Worm (Caenorhabditis elegans): ENCODE measurements around the gene F58E2.4.
"Not testable (repeated sequence)": the region's sequence is repeated elsewhere in the genome, so short reads cannot be mapped to it uniquely, and the experiment has no call there.

Gene F58E2.4

ce11 chrIV:3463254-3463653, at the start of gene F58E2.4:
Gene F58E2.4 (plus strand): TSS chrIV:3463387.
- TF ChIP-seq ets-7 (tag; optimal IDR thresholded peaks at IDR 0.05) (no peak), F13C5.2 (tag; optimal IDR thresholded peaks at IDR 0.05) (no peak), ceh-13 (GFP tag; optimal IDR thresholded peaks at IDR 0.05) (no peak), B0310.2 (tag; optimal IDR thresholded peaks at IDR 0.05) (no peak), aly-1 (tag; optimal IDR thresholded peaks at IDR 0.05) (no peak), flt-1 (GFP tag; IDR thresholded peaks at IDR 0.05) (no peak), hmbx-1 (tag; optimal IDR thresholded peaks at IDR 0.05) (no peak)

ce11 chrIV:3415383-3415782, 47.8 kb upstream of the F58E2.4 start, which contains the start of gene lgc-9:
Gene lgc-9 (plus strand): TSS chrIV:3415683.
- TF ChIP-seq ceh-36 (tag; optimal IDR thresholded peaks at IDR 0.05) (no peak), hmg-4 (GFP tag; optimal IDR thresholded peaks at IDR 0.05) (no peak), ama-1 (optimal IDR thresholded peaks at IDR 0.05) (no peak), hmbx-1 (tag; optimal IDR thresholded peaks at IDR 0.05) (no peak), aly-1 (tag; optimal IDR thresholded peaks at IDR 0.05) (no peak), ceh-13 (GFP tag; optimal IDR thresholded peaks at IDR 0.05) (no peak), sea-1 (GFP tag; conservative IDR thresholded peaks at IDR 0.05) (no peak), tbx-37 (GFP tag; conservative IDR thresholded peaks at IDR 0.05) (no peak), tra-4 (tag; optimal IDR thresholded peaks at IDR 0.05) (no peak), ets-7 (tag; optimal IDR thresholded peaks at IDR 0.05) (no peak), F13C5.2 (tag; optimal IDR thresholded peaks at IDR 0.05) (no peak), flt-1 (GFP tag; IDR thresholded peaks at IDR 0.05) (no peak), pes-1 (GFP tag; IDR thresholded peaks at IDR 0.05) (no peak), scrt-1 (GFP tag; IDR thresholded peaks at IDR 0.05) (no peak)

ce11 chrIV:3418741-3419140, 44.4 kb upstream of the F58E2.4 start:
- TF ChIP-seq B0310.2 (tag; optimal IDR thresholded peaks at IDR 0.05), result no peak
- TF ChIP-seq tbx-37 (GFP tag; conservative IDR thresholded peaks at IDR 0.05), result no peak
- TF ChIP-seq scrt-1 (GFP tag; IDR thresholded peaks at IDR 0.05), result no peak
- TF ChIP-seq ama-1 (optimal IDR thresholded peaks at IDR 0.05), result no peak
- no peak for TF ChIP-seq ets-7 (tag; optimal IDR thresholded peaks at IDR 0.05)
- no peak for TF ChIP-seq hnd-1 (tag; optimal IDR thresholded peaks at IDR 0.05)
- no peak for TF ChIP-seq sea-1 (GFP tag; conservative IDR thresholded peaks at IDR 0.05)
- TF ChIP-seq F13C5.2 (tag; optimal IDR thresholded peaks at IDR 0.05), result no peak
- no peak for TF ChIP-seq pes-1 (GFP tag; IDR thresholded peaks at IDR 0.05)
- no peak for TF ChIP-seq ceh-13 (GFP tag; optimal IDR thresholded peaks at IDR 0.05)
- TF ChIP-seq flt-1 (GFP tag; IDR thresholded peaks at IDR 0.05), result no peak
- no peak for TF ChIP-seq hmg-4 (GFP tag; optimal IDR thresholded peaks at IDR 0.05)
- no peak for TF ChIP-seq tra-4 (tag; optimal IDR thresholded peaks at IDR 0.05)
- TF ChIP-seq hmbx-1 (tag; optimal IDR thresholded peaks at IDR 0.05), result no peak

ce11 chrIV:3422516-3422915, 40.7 kb upstream of the F58E2.4 start, which contains the start of gene C04C3.6:
Gene C04C3.6 (minus strand): TSS chrIV:3422616.
- TF ChIP-seq pes-1 (GFP tag; IDR thresholded peaks at IDR 0.05) (no peak), hnd-1 (tag; optimal IDR thresholded peaks at IDR 0.05) (no peak), tbx-37 (GFP tag; conservative IDR thresholded peaks at IDR 0.05) (no peak), ceh-13 (GFP tag; optimal IDR thresholded peaks at IDR 0.05) (no peak), aly-1 (tag; optimal IDR thresholded peaks at IDR 0.05) (no peak), scrt-1 (GFP tag; IDR thresholded peaks at IDR 0.05) (no peak), B0310.2 (tag; optimal IDR thresholded peaks at IDR 0.05) (no peak), tra-4 (tag; optimal IDR thresholded peaks at IDR 0.05) (no peak), hmbx-1 (tag; optimal IDR thresholded peaks at IDR 0.05) (no peak), flt-1 (GFP tag; IDR thresholded peaks at IDR 0.05) (no peak), hmg-4 (GFP tag; optimal IDR thresholded peaks at IDR 0.05) (no peak), ets-7 (tag; optimal IDR thresholded peaks at IDR 0.05) (no peak), sea-1 (GFP tag; conservative IDR thresholded peaks at IDR 0.05) (no peak), ceh-36 (tag; optimal IDR thresholded peaks at IDR 0.05) (no peak)

- TF ChIP-seq tra-4 (tag; optimal IDR thresholded peaks at IDR 0.05) (no peak), ets-7 (tag; optimal IDR thresholded peaks at IDR 0.05) (no peak), sea-1 (GFP tag; conservative IDR thresholded peaks at IDR 0.05) (no peak), tbx-37 (GFP tag; conservative IDR thresholded peaks at IDR 0.05) (no peak), ama-1 (optimal IDR thresholded peaks at IDR 0.05) (no peak), tbx-11 (GFP tag; IDR thresholded peaks at IDR 0.05) (no peak), hmbx-1 (tag; optimal IDR thresholded peaks at IDR 0.05) (no peak), F13C5.2 (tag; optimal IDR thresholded peaks at IDR 0.05) (no peak), hnd-1 (tag; optimal IDR thresholded peaks at IDR 0.05) (no peak), pes-1 (GFP tag; IDR thresholded peaks at IDR 0.05) (no peak), flt-1 (GFP tag; IDR thresholded peaks at IDR 0.05) (no peak), scrt-1 (GFP tag; IDR thresholded peaks at IDR 0.05) (no peak), B0310.2 (tag; optimal IDR thresholded peaks at IDR 0.05) (no peak), ceh-36 (tag; optimal IDR thresholded peaks at IDR 0.05) (no peak), aly-1 (tag; optimal IDR thresholded peaks at IDR 0.05) (no peak), ceh-13 (GFP tag; optimal IDR thresholded peaks at IDR 0.05) (no peak)
Observed at ce11 chrIV:3428434-3428950, 34.7 kb upstream of the F58E2.4 start, which contains the start of the genes C04C3.9 and srz-60. Gene C04C3.9 (minus strand): TSS chrIV:3428534. Gene srz-60 (plus strand): TSS chrIV:3428900.

- TF ChIP-seq sea-1 (GFP tag; conservative IDR thresholded peaks at IDR 0.05); ama-1 (optimal IDR thresholded peaks at IDR 0.05); flt-1 (GFP tag; IDR thresholded peaks at IDR 0.05): not testable (repeated sequence)
Observed at ce11 chrIV:3433387-3433786, 29.8 kb upstream of the F58E2.4 start, which contains the start of gene C04C3.7. Gene C04C3.7 (minus strand): TSS chrIV:3433487.

- TF ChIP-seq tbx-37 (GFP tag; conservative IDR thresholded peaks at IDR 0.05), result no peak
- TF ChIP-seq scrt-1 (GFP tag; IDR thresholded peaks at IDR 0.05), result no peak
Observed at ce11 chrIV:3436021-3436420, 27.2 kb upstream of the F58E2.4 start, which contains the start of gene srz-32. Gene srz-32 (plus strand): TSS chrIV:3436321.

ce11 chrIV:3438022-3438421, 25.2 kb upstream of the F58E2.4 start, which contains the start of gene grd-13:
Gene grd-13 (plus strand): TSS chrIV:3438312.
- TF ChIP-seq tbx-37 (GFP tag; conservative IDR thresholded peaks at IDR 0.05) (no peak), sea-1 (GFP tag; conservative IDR thresholded peaks at IDR 0.05) (no peak), B0310.2 (tag; optimal IDR thresholded peaks at IDR 0.05) (no peak), hmg-4 (GFP tag; optimal IDR thresholded peaks at IDR 0.05) (no peak), flt-1 (GFP tag; IDR thresholded peaks at IDR 0.05) (no peak), hnd-1 (tag; optimal IDR thresholded peaks at IDR 0.05) (no peak), ama-1 (optimal IDR thresholded peaks at IDR 0.05) (no peak), scrt-1 (GFP tag; IDR thresholded peaks at IDR 0.05) (no peak), tbx-11 (GFP tag; IDR thresholded peaks at IDR 0.05) (no peak), F13C5.2 (tag; optimal IDR thresholded peaks at IDR 0.05) (no peak), hmbx-1 (tag; optimal IDR thresholded peaks at IDR 0.05) (no peak), aly-1 (tag; optimal IDR thresholded peaks at IDR 0.05) (no peak), tra-4 (tag; optimal IDR thresholded peaks at IDR 0.05) (no peak), ets-7 (tag; optimal IDR thresholded peaks at IDR 0.05) (no peak)
